Worm (Caenorhabditis elegans): ENCODE measurements around the gene F47B8.18.

F47B8.18 gene

DNA sequence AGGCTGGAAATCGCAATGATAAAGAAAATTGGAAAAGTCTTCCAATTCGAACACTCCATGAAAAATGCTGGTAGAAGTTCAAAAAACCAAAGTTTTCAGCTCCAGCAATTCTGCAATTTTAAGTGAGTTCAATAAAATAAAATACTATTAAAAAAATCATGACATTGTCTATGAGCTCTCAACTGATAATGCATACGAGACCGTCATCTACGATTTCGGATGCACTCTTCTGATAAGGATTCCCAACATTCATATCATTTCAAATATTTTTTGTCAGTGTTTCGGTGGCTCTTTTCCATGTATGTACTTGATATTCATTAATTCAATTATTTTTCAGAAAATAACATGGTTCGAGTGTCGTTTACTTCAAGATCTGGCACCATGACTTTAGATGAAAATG lies 24.2 kb downstream of the F47B8.18 start, which contains the start of gene F14D7.6:
Gene F14D7.6 (plus strand): TSS at position 338 of the 400 bp plus-strand sequence.
- TF ChIP-seq lin-39 (tag; optimal IDR thresholded peaks at IDR 0.05) (no peak), sox-4 (tag; optimal IDR thresholded peaks at IDR 0.05) (no peak), elt-2 (tag; optimal IDR thresholded peaks at IDR 0.05) (peak; percentile 4), hlh-4 (tag; optimal IDR thresholded peaks at IDR 0.05) (no peak), F16B12.6 (tag; optimal IDR thresholded peaks at IDR 0.05) (no peak)

DNA sequence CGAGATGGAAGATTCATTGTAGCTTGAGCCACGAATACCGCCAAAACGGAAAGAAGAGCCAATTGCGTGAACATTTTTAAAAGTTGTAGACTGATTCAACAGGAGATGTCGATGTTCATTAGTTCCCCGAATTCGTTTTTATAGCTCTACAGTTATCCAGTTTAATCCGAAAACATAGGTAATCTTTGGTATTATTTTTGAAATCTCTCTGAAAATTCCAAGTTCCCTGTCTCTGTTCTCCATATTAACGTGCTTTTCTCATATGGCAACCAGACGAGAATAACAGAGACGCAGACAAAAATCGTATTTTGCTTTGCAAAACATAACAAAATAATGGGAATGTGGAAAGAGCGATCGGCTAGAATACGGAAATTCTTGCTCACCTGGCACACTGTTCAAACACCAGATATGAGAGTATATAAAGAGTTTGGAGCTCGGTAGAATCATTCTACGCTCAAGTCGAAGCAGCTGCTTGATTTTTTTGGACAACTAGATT lies 25.6 kb downstream of the F47B8.18 start, which contains the start of the genes spig-3 and F14D7.12:
Gene spig-3 (minus strand): TSS at position 101 of the 496 bp plus-strand sequence.
Gene F14D7.12 (plus strand): TSS at position 446 of the 496 bp plus-strand sequence.
- TF ChIP-seq unc-86 (tag; optimal IDR thresholded peaks at IDR 0.05) (no peak), efl-1 (optimal IDR thresholded peaks at IDR 0.05) (no peak), efl-1 (GFP tag; optimal IDR thresholded peaks at IDR 0.05 in 1 of 2) (peak in 1 of 2 experiments; percentile 49)

DNA sequence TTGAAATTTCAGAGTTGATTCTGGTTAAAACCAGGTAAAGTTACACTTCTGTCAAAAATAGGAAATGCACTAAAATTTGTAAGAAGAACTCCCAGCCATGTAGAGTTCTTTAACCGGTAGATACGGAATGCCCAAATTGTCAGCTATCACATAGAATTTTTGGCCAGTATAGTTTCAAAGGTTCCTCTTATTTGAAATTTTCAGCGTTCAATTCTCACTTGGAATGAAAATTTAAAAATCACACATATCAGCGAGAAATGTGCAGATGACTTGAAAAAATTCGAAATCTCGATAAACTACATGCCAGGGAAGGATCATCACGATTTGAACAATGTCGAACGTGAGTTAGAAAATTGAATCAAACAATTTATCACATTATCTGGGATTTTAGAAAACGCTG lies 28.8 kb downstream of the F47B8.18 start, which contains the start of gene F14D7.3:
Gene F14D7.3 (plus strand): TSS at position 301 of the 400 bp plus-strand sequence.
- TF ChIP-seq blmp-1 (tag; optimal IDR thresholded peaks at IDR 0.05): no peak
- no peak for TF ChIP-seq ceh-88 (GFP tag; IDR thresholded peaks at IDR 0.05)
- TF ChIP-seq pax-3 (tag; optimal IDR thresholded peaks at IDR 0.05): no peak
- no peak for TF ChIP-seq egl-27 (tag; optimal IDR thresholded peaks at IDR 0.05)
- no peak for TF ChIP-seq pag-3 (tag; optimal IDR thresholded peaks at IDR 0.05; ENCODE audit: borderline replicate concordance, insufficient read depth)
- TF ChIP-seq C04F5.9 (tag; optimal IDR thresholded peaks at IDR 0.05): no peak
- no peak for TF ChIP-seq ceh-63 (GFP tag; optimal IDR thresholded peaks at IDR 0.05)
- no peak for TF ChIP-seq nhr-76 (tag; optimal IDR thresholded peaks at IDR 0.05)
- TF ChIP-seq skn-1 (tag; optimal IDR thresholded peaks at IDR 0.05): no peak
- TF ChIP-seq aly-2 (tag; optimal IDR thresholded peaks at IDR 0.05): no peak
- TF ChIP-seq aha-1 (tag; optimal IDR thresholded peaks at IDR 0.05): no peak
- TF ChIP-seq nhr-71 (tag; optimal IDR thresholded peaks at IDR 0.05): no peak
- no peak for TF ChIP-seq lin-14 (GFP tag; optimal IDR thresholded peaks at IDR 0.05)
- TF ChIP-seq lin-13 (GFP tag; optimal IDR thresholded peaks at IDR 0.05): no peak
- TF ChIP-seq ceh-82 (tag; optimal IDR thresholded peaks at IDR 0.05): no peak
- TF ChIP-seq mef-2 (tag; optimal IDR thresholded peaks at IDR 0.05): no peak
- TF ChIP-seq hlh-4 (tag; optimal IDR thresholded peaks at IDR 0.05): no peak
- TF ChIP-seq jun-1 (tag; optimal IDR thresholded peaks at IDR 0.05): no peak
- no peak for TF ChIP-seq pqm-1 (tag; optimal IDR thresholded peaks at IDR 0.05)

DNA sequence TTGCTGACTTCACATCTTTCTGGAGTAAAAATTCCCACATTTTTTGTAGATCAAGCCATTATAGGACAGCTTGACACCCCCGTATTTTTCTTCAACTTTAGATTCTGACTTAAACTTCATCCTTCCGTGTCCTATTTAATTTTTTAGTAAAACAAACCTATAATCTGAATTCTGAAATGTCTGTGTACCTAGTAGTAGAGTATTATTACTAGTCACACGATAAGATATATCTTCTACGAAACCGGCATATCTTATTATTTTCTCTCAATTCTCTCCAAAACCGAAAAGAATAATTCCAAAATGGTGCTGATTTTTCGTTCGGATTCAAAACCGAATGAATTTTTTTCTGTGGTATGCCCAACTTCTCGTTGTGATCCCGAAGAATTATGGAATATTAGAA lies 30.9 kb downstream of the F47B8.18 start, which contains the start of gene F14D7.9:
Gene F14D7.9 (plus strand): TSS at position 301 of the 400 bp plus-strand sequence.
- TF ChIP-seq nhr-20 (tag; optimal IDR thresholded peaks at IDR 0.05) (no peak), tlp-1 (tag; optimal IDR thresholded peaks at IDR 0.05) (no peak), pag-3 (tag; optimal IDR thresholded peaks at IDR 0.05; ENCODE audit: borderline replicate concordance, insufficient read depth) (no peak), mdl-1 (tag; optimal IDR thresholded peaks at IDR 0.05) (no peak), aly-2 (tag; optimal IDR thresholded peaks at IDR 0.05) (no peak), grh-1 (GFP tag; IDR thresholded peaks at IDR 0.05) (no peak), snu-23 (GFP tag; optimal IDR thresholded peaks at IDR 0.05) (no peak), ztf-4 (tag; optimal IDR thresholded peaks at IDR 0.05) (no peak), Y116A8C.19 (tag; optimal IDR thresholded peaks at IDR 0.05; ENCODE audit: borderline replicate concordance) (no peak), sup-37 (GFP tag; optimal IDR thresholded peaks at IDR 0.05) (no peak), nhr-11 (tag; optimal IDR thresholded peaks at IDR 0.05) (no peak), mab-9 (GFP tag; IDR thresholded peaks at IDR 0.05) (no peak), zip-4 (GFP tag; optimal IDR thresholded peaks at IDR 0.05) (no peak), lsy-2 (tag; optimal IDR thresholded peaks at IDR 0.05) (no peak), hpl-2 (GFP tag; optimal IDR thresholded peaks at IDR 0.05) (no peak)
